Worm (Caenorhabditis elegans): ENCODE results near the gene T16G1.18.

ce11 chrV:12963192-12963591 lies 12.1 kb downstream of the T16G1.18 start, which contains the start of gene hrg-9:
- TF ChIP-seq scrt-1 (GFP tag; IDR thresholded peaks at IDR 0.05) (no peak), tra-4 (tag; optimal IDR thresholded peaks at IDR 0.05) (no peak), tbx-11 (GFP tag; IDR thresholded peaks at IDR 0.05) (no peak), ama-1 (optimal IDR thresholded peaks at IDR 0.05) (no peak), F13C5.2 (tag; optimal IDR thresholded peaks at IDR 0.05) (no peak), hnd-1 (tag; optimal IDR thresholded peaks at IDR 0.05) (no peak), B0310.2 (tag; optimal IDR thresholded peaks at IDR 0.05) (no peak)
